Fruit fly (Drosophila melanogaster): ENCODE results near the gene knk.
A peak's percentile ranks its signal among the peaks of the same experiment; 100 is the strongest.

The knk gene

dm6 chr3R:10111815-10112185, 13.7 kb downstream of the knk start (continued):
- TF ChIP-seq CG2678 (tag; optimal IDR thresholded peaks at IDR 0.05) (peak; percentile 30), CG31441 (GFP tag; IDR thresholded peaks at IDR 0.05) (peak; percentile 45), pb (GFP tag; optimal IDR thresholded peaks at IDR 0.05) (no peak), CG15269 (tag; optimal IDR thresholded peaks at IDR 0.05) (no peak), sima (GFP tag; optimal IDR thresholded peaks at IDR 0.05) (no peak), MBD-R2 (GFP tag; IDR thresholded peaks at IDR 0.05) (no peak), Stat92E (GFP tag; optimal IDR thresholded peaks at IDR 0.05) (no peak), CG42726 (GFP tag; IDR thresholded peaks at IDR 0.05; ENCODE audit: partially characterized antibody) (no peak), CG30020 (tag; optimal IDR thresholded peaks at IDR 0.05) (no peak), bsh (GFP tag; optimal IDR thresholded peaks at IDR 0.05) (peak in 1 of 2 experiments; percentile 37), CG11093 (GFP tag; IDR thresholded peaks at IDR 0.05) (0 out of 3 replicates have a peak, but pooled peaks have one; percentile 30), vnd (GFP tag; IDR thresholded peaks at IDR 0.05; ENCODE audit: partially characterized antibody) (no peak), BEAF-32 (GFP tag; optimal IDR thresholded peaks at IDR 0.05) (no peak), chn (GFP tag; optimal IDR thresholded peaks at IDR 0.05) (no peak), D19A (tag; optimal IDR thresholded peaks at IDR 0.05) (peak; percentile 34), CG10959 (GFP tag; IDR thresholded peaks at IDR 0.05) (no peak), lmd (GFP tag; IDR thresholded peaks at IDR 0.05) (no peak), CG18599 (GFP tag; optimal IDR thresholded peaks at IDR 0.05) (no peak), CG3407 (GFP tag; optimal IDR thresholded peaks at IDR 0.05) (no peak), exex (tag; optimal IDR thresholded peaks at IDR 0.05) (no peak), ara (GFP tag; IDR thresholded peaks at IDR 0.05) (no peak), Dbx (GFP tag; IDR thresholded peaks at IDR 0.05) (0 out of 3 replicates have a peak, but pooled peaks have one; percentile 13), sisA (GFP tag; IDR thresholded peaks at IDR 0.05) (no peak), Trl (optimal IDR thresholded peaks at IDR 0.05) (peak in 1 of 2 experiments; percentile 23), Trl (GFP tag; optimal IDR thresholded peaks at IDR 0.05) (no peak), B-H1 (GFP tag; IDR thresholded peaks at IDR 0.05) (no peak), tin (GFP tag; optimal IDR thresholded peaks at IDR 0.05) (no peak), dysf (GFP tag; IDR thresholded peaks at IDR 0.05) (0 out of 3 replicates have a peak, but pooled peaks have one; percentile 16), CG8290 (GFP tag; optimal IDR thresholded peaks at IDR 0.05) (no peak), CG8290 (tag; optimal IDR thresholded peaks at IDR 0.05) (no peak), CG7745 (tag; optimal IDR thresholded peaks at IDR 0.05) (no peak), H2.0 (GFP tag; IDR thresholded peaks at IDR 0.05) (no peak), az2 (GFP tag; optimal IDR thresholded peaks at IDR 0.05) (peak; percentile 25), trem (tag; optimal IDR thresholded peaks at IDR 0.05) (peak; percentile 0), HHEX (GFP tag; optimal IDR thresholded peaks at IDR 0.05) (no peak), chif (GFP tag; optimal IDR thresholded peaks at IDR 0.05) (no peak), wor (GFP tag; IDR thresholded peaks at IDR 0.05) (no peak), lola (GFP tag; optimal IDR thresholded peaks at IDR 0.05) (peak in 1 of 3 experiments; percentile 40), zf30C (GFP tag; optimal IDR thresholded peaks at IDR 0.05) (no peak), Nf-YC (tag; optimal IDR thresholded peaks at IDR 0.05) (no peak), Blimp-1 (GFP tag; optimal IDR thresholded peaks at IDR 0.05) (no peak), CG9437 (GFP tag; optimal IDR thresholded peaks at IDR 0.05) (peak; percentile 26), jing (GFP tag; optimal IDR thresholded peaks at IDR 0.05) (no peak), D19B (GFP tag; optimal IDR thresholded peaks at IDR 0.05) (no peak), Vsx1 (GFP tag; optimal IDR thresholded peaks at IDR 0.05) (no peak), zfh1 (GFP tag; IDR thresholded peaks at IDR 0.05) (no peak; the same call in 2 of the 3 replicates), HLH54F (GFP tag; optimal IDR thresholded peaks at IDR 0.05) (no peak), seq (GFP tag; IDR thresholded peaks at IDR 0.05) (no peak), CTCF (GFP tag; optimal IDR thresholded peaks at IDR 0.05) (no peak), CG33213 (GFP tag; optimal IDR thresholded peaks at IDR 0.05) (no peak), PHDP (tag; optimal IDR thresholded peaks at IDR 0.05) (peak; percentile 23), CG10209 (GFP tag; optimal IDR thresholded peaks at IDR 0.05) (peak; percentile 12)

Data from whole organism, embryonic.